Worm (Caenorhabditis elegans): ENCODE results near the gene srlf-17.

DNA sequence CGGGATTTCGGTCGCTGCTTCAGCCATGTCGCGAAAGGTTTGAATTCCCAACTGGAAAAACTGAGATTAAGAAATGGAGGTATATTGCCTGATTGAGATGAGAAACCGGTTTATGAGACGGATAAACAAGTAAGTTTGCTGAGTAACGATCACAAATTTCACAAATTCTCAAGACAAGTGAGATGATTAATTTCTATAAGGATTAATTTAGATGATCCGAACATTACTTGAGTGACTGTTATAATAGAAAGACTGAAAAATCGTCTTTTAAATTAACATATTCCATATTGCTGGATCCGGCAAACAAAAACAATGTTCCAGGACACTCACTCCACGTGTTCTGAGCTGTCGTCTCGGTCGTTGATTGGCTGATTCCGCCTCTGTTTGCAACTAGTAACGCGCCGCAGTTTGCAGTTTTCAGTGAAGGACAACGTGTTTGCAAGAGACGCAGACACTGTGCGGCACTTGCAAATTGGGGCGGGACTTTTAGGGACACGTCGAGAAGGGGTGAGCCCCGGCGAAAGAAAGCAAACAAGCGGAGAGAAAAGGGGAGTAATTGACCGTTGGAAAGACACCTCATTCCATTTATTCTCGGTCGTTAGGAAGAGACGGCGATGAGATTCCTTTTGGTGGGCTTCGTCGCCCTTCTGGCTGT is 16.5 kb upstream of the srlf-17 start, which contains the start of the genes imp-2 and enpl-1:
- TF ChIP-seq elt-3 (tag; optimal IDR thresholded peaks at IDR 0.05) (no peak), F13H6.1 (tag; optimal IDR thresholded peaks at IDR 0.05) (peak; percentile 91), unc-55 (GFP tag; optimal IDR thresholded peaks at IDR 0.05) (peak; percentile 92), unc-62 (GFP tag; optimal IDR thresholded peaks at IDR 0.05) (no peak), blmp-1 (tag; optimal IDR thresholded peaks at IDR 0.05; ENCODE audit: insufficient read depth) (peak; percentile 10), sem-4 (tag; optimal IDR thresholded peaks at IDR 0.05) (peak; percentile 74), zag-1 (tag; optimal IDR thresholded peaks at IDR 0.05) (peak; percentile 98)
